Fruit fly (Drosophila melanogaster) whole organism, embryonic: ENCODE results near the gene RpS17.

Experiments
- Asciz ChIP-seq: fragments of 200-800 bp; sonication (Bioruptor generic); optimal IDR thresholded peaks from 2 replicates; lab custom pipeline; 2017; ENCODE audit warnings: missing biosample characterization, mild to moderate bottlenecking, missing genetic modification characterization, missing genetic modification reagents
- Atf-2 ChIP-seq: fragments of 200-800 bp; sonication (Bioruptor generic); optimal IDR thresholded peaks from 2 replicates; lab custom pipeline; 2016; ENCODE audit warnings: missing biosample characterization, missing genetic modification characterization
- CG10267 ChIP-seq: fragments of 200-800 bp; sonication (Bioruptor generic); optimal IDR thresholded peaks from 2 replicates; lab custom pipeline; 2018; ENCODE audit warnings: missing biosample characterization, mild to moderate bottlenecking, missing genetic modification characterization, moderate library complexity
- CG10959 ChIP-seq: fragments of 200-800 bp; sonication (Bioruptor generic); IDR thresholded peaks from 2 replicates; pipeline ENCODE4 v1.3.6; 2022; ENCODE audit warnings: missing biosample characterization, missing genetic modification characterization
- CG10979 ChIP-seq: fragments of 200-800 bp; sonication (Bioruptor generic); optimal IDR thresholded peaks from 2 replicates; lab custom pipeline; 2018; ENCODE audit warnings: missing biosample characterization, mild to moderate bottlenecking, missing genetic modification characterization, moderate library complexity
- CG12769 ChIP-seq: fragments of 200-800 bp; sonication (Bioruptor generic); optimal IDR thresholded peaks from 2 replicates; lab custom pipeline; 2019; ENCODE audit warnings: missing biosample characterization, mild to moderate bottlenecking, missing genetic modification characterization, moderate library complexity
- CG13424 ChIP-seq: fragments of 200-800 bp; sonication (Bioruptor generic); optimal IDR thresholded peaks from 2 replicates; lab custom pipeline; 2019; ENCODE audit warnings: missing biosample characterization, mild to moderate bottlenecking, missing genetic modification characterization, moderate library complexity
- CG13624 ChIP-seq: fragments of 200-800 bp; sonication (Bioruptor generic); optimal IDR thresholded peaks from 2 replicates; lab custom pipeline; 2016; ENCODE audit warnings: missing biosample characterization, missing genetic modification characterization
- CG14710 ChIP-seq: fragments of 200-800 bp; sonication (Bioruptor generic); optimal IDR thresholded peaks from 3 replicates; lab custom pipeline; 2019; ENCODE audit warnings: missing biosample characterization, mild to moderate bottlenecking, missing genetic modification characterization, moderate library complexity
- CG14965 ChIP-seq: fragments of 200-800 bp; sonication (Bioruptor generic); optimal IDR thresholded peaks from 2 replicates; lab custom pipeline; 2016; ENCODE audit warnings: missing biosample characterization, missing genetic modification characterization, borderline replicate concordance
- CG15479 ChIP-seq: fragments of 200-800 bp; sonication (Bioruptor generic); optimal IDR thresholded peaks from 3 replicates; lab custom pipeline; 2019; ENCODE audit warnings: missing biosample characterization, mild to moderate bottlenecking, missing genetic modification characterization, moderate library complexity
- CG17186 ChIP-seq: fragments of 200-800 bp; sonication (Bioruptor generic); optimal IDR thresholded peaks from 3 replicates; lab custom pipeline; 2017; ENCODE audit warnings: missing biosample characterization, missing genetic modification reagents, missing genetic modification characterization
- CG2875 ChIP-seq: fragments of 200-800 bp; sonication (Bioruptor generic); optimal IDR thresholded peaks from 2 replicates; lab custom pipeline; 2017; ENCODE audit warnings: missing biosample characterization, mild to moderate bottlenecking, missing genetic modification characterization, missing genetic modification reagents
- CG31365 ChIP-seq: fragments of 200-800 bp; sonication (Bioruptor generic); optimal IDR thresholded peaks from 2 replicates; lab custom pipeline; 2018; ENCODE audit warnings: missing biosample characterization, mild to moderate bottlenecking, missing genetic modification characterization
- CG3163 ChIP-seq: fragments of 200-800 bp; sonication (Bioruptor generic); optimal IDR thresholded peaks from 3 replicates; lab custom pipeline; 2016; ENCODE audit warnings: missing biosample characterization, missing genetic modification characterization
- CG6272 ChIP-seq: fragments of 200-800 bp; sonication (Bioruptor generic); IDR thresholded peaks from 2 replicates; pipeline ENCODE4 v1.3.6; 2022; ENCODE audit warnings: missing biosample characterization, missing genetic modification characterization
- CG7556 ChIP-seq: fragments of 200-800 bp; sonication (Bioruptor generic); optimal IDR thresholded peaks from 2 replicates; lab custom pipeline; 2017; ENCODE audit warnings: missing biosample characterization, mild to moderate bottlenecking, missing genetic modification characterization
- CG9609 ChIP-seq: fragments of 200-800 bp; sonication (Bioruptor generic); optimal IDR thresholded peaks from 3 replicates; lab custom pipeline; 2016; ENCODE audit warnings: missing biosample characterization, missing genetic modification characterization
- Dip3 ChIP-seq: fragments of 200-800 bp; sonication (Bioruptor generic); optimal IDR thresholded peaks from 3 replicates; lab custom pipeline; 2016; ENCODE audit warnings: missing biosample characterization, missing genetic modification characterization
- Dll ChIP-seq: fragments of 200-800 bp; sonication (Bioruptor generic); IDR thresholded peaks from 4 replicates; pipeline ENCODE4 v1.3.6; 2022; ENCODE audit warnings: missing biosample characterization, missing genetic modification characterization; ENCODE audit not compliant: partially characterized antibody
- Dref ChIP-seq: fragments of 200-800 bp; sonication (Bioruptor generic); IDR thresholded peaks from 2 replicates; pipeline ENCODE4 v1.3.6; 2022; ENCODE audit warnings: missing biosample characterization, missing genetic modification characterization
- Elba2 ChIP-seq: fragments of 200-800 bp; sonication (Bioruptor generic); optimal IDR thresholded peaks from 3 replicates; lab custom pipeline; 2016; ENCODE audit warnings: missing biosample characterization, missing genetic modification characterization
- H15 ChIP-seq: fragments of 200-800 bp; sonication (Bioruptor generic); IDR thresholded peaks from 3 replicates; pipeline ENCODE4 v1.3.6; 2022; ENCODE audit warnings: missing biosample characterization, missing genetic modification characterization
- HmgD ChIP-seq: fragments of 200-800 bp; sonication (Bioruptor generic); optimal IDR thresholded peaks from 3 replicates; lab custom pipeline; 2016; ENCODE audit warnings: missing biosample characterization, missing genetic modification characterization
- HmgZ ChIP-seq: fragments of 200-800 bp; sonication (Bioruptor generic); optimal IDR thresholded peaks from 2 replicates; lab custom pipeline; 2018; ENCODE audit warnings: missing biosample characterization, mild to moderate bottlenecking, missing genetic modification characterization
- Hr51 ChIP-seq, 2 experiments: fragments of 200-800 bp; sonication (Bioruptor generic); optimal IDR thresholded peaks; 2 replicates in 1 of 2; 3 replicates in 1 of 2; lab custom pipeline; 2016 to 2018; ENCODE audit warnings: missing biosample characterization in 2 of 2, missing genetic modification characterization in 2 of 2, mild to moderate bottlenecking in 1 of 2, moderate library complexity in 1 of 2
- Meics ChIP-seq: fragments of 200-800 bp; sonication (Bioruptor generic); optimal IDR thresholded peaks from 2 replicates; lab custom pipeline; 2017; ENCODE audit warnings: missing biosample characterization, mild to moderate bottlenecking, missing genetic modification characterization
- Mes4 ChIP-seq: fragments of 200-800 bp; sonication (Bioruptor generic); optimal IDR thresholded peaks from 2 replicates; lab custom pipeline; 2016; ENCODE audit warnings: missing biosample characterization, missing genetic modification characterization
- NC2β ChIP-seq: fragments of 200-800 bp; sonication (Bioruptor generic); optimal IDR thresholded peaks from 2 replicates; lab custom pipeline; 2016; ENCODE audit warnings: missing biosample characterization, missing genetic modification characterization
- Sin3A ChIP-seq: fragments of >200 bp; optimal IDR thresholded peaks from 2 replicates; lab custom pipeline; 2018
- bbx ChIP-seq: fragments of 200-800 bp; sonication (Bioruptor generic); IDR thresholded peaks from 2 replicates; pipeline ENCODE4 v1.3.6; 2022; ENCODE audit warnings: missing biosample characterization, missing genetic modification characterization; ENCODE audit not compliant: partially characterized antibody
- bcd ChIP-seq: fragments of 200-800 bp; sonication (Bioruptor generic); optimal IDR thresholded peaks from 2 replicates; lab custom pipeline; 2017; ENCODE audit warnings: missing biosample characterization, mild to moderate bottlenecking, missing genetic modification characterization
- chm ChIP-seq: fragments of 200-800 bp; sonication (Bioruptor generic); IDR thresholded peaks from 2 replicates; pipeline ENCODE4 v1.3.6; 2022; ENCODE audit warnings: missing biosample characterization, missing genetic modification characterization
- disco-r ChIP-seq: fragments of 200-800 bp; sonication (Bioruptor generic); optimal IDR thresholded peaks from 2 replicates; lab custom pipeline; 2016; ENCODE audit warnings: missing biosample characterization, missing genetic modification characterization
- gfzf ChIP-seq: fragments of 200-800 bp; sonication (Bioruptor generic); optimal IDR thresholded peaks from 2 replicates; lab custom pipeline; 2016; ENCODE audit warnings: missing biosample characterization, mild to moderate bottlenecking, missing genetic modification characterization, moderate library complexity
- her ChIP-seq: fragments of 200-800 bp; sonication (Bioruptor generic); optimal IDR thresholded peaks from 2 replicates; lab custom pipeline; 2016; ENCODE audit warnings: missing biosample characterization, missing genetic modification characterization
- ind ChIP-seq: fragments of 200-800 bp; sonication (Bioruptor generic); optimal IDR thresholded peaks from 3 replicates; lab custom pipeline; 2016; ENCODE audit warnings: missing biosample characterization, missing genetic modification characterization
- inv ChIP-seq: fragments of 200-800 bp; sonication (Bioruptor generic); IDR thresholded peaks from 2 replicates; pipeline ENCODE4 v1.3.6; 2022; ENCODE audit warnings: missing biosample characterization, missing genetic modification characterization; ENCODE audit not compliant: partially characterized antibody
- jing ChIP-seq: fragments of 200-800 bp; sonication (Bioruptor generic); optimal IDR thresholded peaks from 2 replicates; lab custom pipeline; 2018; ENCODE audit warnings: missing biosample characterization, mild to moderate bottlenecking, missing genetic modification characterization
- kay ChIP-seq: fragments of 200-800 bp; sonication (Bioruptor generic); optimal IDR thresholded peaks from 2 replicates; lab custom pipeline; 2016; ENCODE audit warnings: missing biosample characterization, missing genetic modification characterization
- lola ChIP-seq, 3 experiments: fragments of >200 bp in 2 of 3; fragments of 200-800 bp in 1 of 3; sonication (Bioruptor generic) in 1 of 3; optimal IDR thresholded peaks; 2 replicates each; lab custom pipeline; 2017 to 2019; ENCODE audit warnings: missing biosample characterization in 3 of 3, missing genetic modification characterization in 3 of 3, mild to moderate bottlenecking in 1 of 3, moderate library complexity in 1 of 3
- nerfin-2 ChIP-seq: fragments of 200-800 bp; sonication (Bioruptor generic); IDR thresholded peaks from 2 replicates; pipeline ENCODE4 v1.3.6; 2022; ENCODE audit warnings: missing biosample characterization, missing genetic modification characterization; ENCODE audit not compliant: partially characterized antibody
- pan ChIP-seq, 4 experiments: fragments of >200 bp in 3 of 4; fragments of 200-800 bp in 1 of 4; sonication (Bioruptor generic) in 1 of 4; optimal IDR thresholded peaks in 3 of 4; IDR thresholded peaks in 1 of 4; 2 replicates each; pipeline versions ENCODE4 v1.3.6 to Lab custom; 2017 to 2022; ENCODE audit warnings: missing biosample characterization in 2 of 4, missing genetic modification characterization in 2 of 4, mixed read lengths in 1 of 4
- ranshi ChIP-seq: fragments of 200-800 bp; sonication (Bioruptor generic); IDR thresholded peaks from 2 replicates; pipeline ENCODE4 v1.3.6; 2022; ENCODE audit warnings: missing biosample characterization, missing genetic modification characterization
- rib ChIP-seq: fragments of 200-800 bp; sonication (Bioruptor generic); IDR thresholded peaks from 2 replicates; pipeline ENCODE4 v1.3.6; 2022; ENCODE audit warnings: missing biosample characterization, missing genetic modification characterization
- sd ChIP-seq: fragments of 200-800 bp; sonication (Bioruptor generic); optimal IDR thresholded peaks from 3 replicates; lab custom pipeline; 2018; ENCODE audit warnings: missing biosample characterization, mild to moderate bottlenecking, missing genetic modification characterization, moderate library complexity
- sob ChIP-seq: fragments of 200-800 bp; sonication (Bioruptor generic); IDR thresholded peaks from 2 replicates; pipeline ENCODE4 v1.3.6; 2022; ENCODE audit warnings: missing biosample characterization, missing genetic modification characterization
- toy ChIP-seq: fragments of 200-800 bp; sonication (Bioruptor generic); IDR thresholded peaks from 2 replicates; pipeline ENCODE4 v1.3.6; 2022; ENCODE audit warnings: missing biosample characterization, missing genetic modification characterization
- twi ChIP-seq: fragments of 200-800 bp; optimal IDR thresholded peaks from 2 replicates; lab custom pipeline; 2019; ENCODE audit warnings: missing biosample characterization, mild to moderate bottlenecking, missing genetic modification characterization, moderate library complexity

RpS17 gene

DNA sequence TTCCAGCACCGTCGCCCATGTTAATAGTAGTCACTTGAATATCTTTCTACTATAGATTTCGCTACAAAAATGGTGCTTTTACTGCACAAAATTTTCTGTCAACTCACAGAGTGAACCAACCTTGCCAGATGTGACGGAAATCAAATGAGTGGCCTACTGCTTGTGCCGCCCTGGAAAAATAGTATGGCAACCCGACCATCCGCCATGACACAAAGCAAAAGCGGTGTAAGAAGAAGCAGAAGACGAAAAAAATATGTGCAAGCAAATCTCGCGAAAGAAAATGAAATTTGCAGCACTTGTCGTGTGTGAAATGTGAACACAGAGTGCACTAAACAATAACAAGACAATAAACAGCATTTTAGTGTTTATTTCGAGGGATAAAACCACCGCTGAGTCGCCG, 47.2 kb upstream of the RpS17 start, which contains the start of the genes Uch-L5 and Jarid2 (continued):
- TF ChIP-seq Dll (0 out of 4 replicates have a peak, but pooled peaks have one; percentile 24), CG13624 (peak; percentile 65), CG10267 (tag; lab: Kevin White, UChicago) (peak; percentile 71), bbx (0 out of 2 replicates have a peak, but pooled peaks have one; percentile 19), CG2875 (peak; percentile 2), lola (GFP tag; optimal IDR thresholded peaks at IDR 0.05; lab: Kevin White, UChicago) (no peak), H15 (GFP tag; lab: Robert Waterston, UW) (0 out of 3 replicates have a peak, but pooled peaks have one; percentile 40), CG31365 (peak; percentile 11), pan (optimal IDR thresholded peaks at IDR 0.05; lab: Kevin White, UChicago) (no peak), pan (GFP tag; optimal IDR thresholded peaks at IDR 0.05 in 1 of 2, IDR thresholded peaks at IDR 0.05 in 1 of 2) (no peak), Elba2 (GFP tag; lab: Kevin White, UChicago) (peak; percentile 11), sd (no peak), CG9609 (peak; percentile 25), chm (GFP tag; lab: Robert Waterston, UW) (0 out of 2 replicates have a peak, but pooled peaks have one; percentile 41), HmgZ (tag; lab: Kevin White, UChicago) (peak; percentile 63), her (peak; percentile 79), Atf-2 (GFP tag; lab: Kevin White, UChicago) (peak; percentile 9), Dref (GFP tag; lab: Robert Waterston, UW) (peak; percentile 48), CG7556 (GFP tag; lab: Kevin White, UChicago) (no peak), kay (GFP tag; lab: Kevin White, UChicago) (peak; percentile 51), toy (GFP tag; lab: Robert Waterston, UW) (no peak), twi (tag; lab: Kevin White, UChicago) (peak; percentile 25), nerfin-2 (GFP tag; lab: Robert Waterston, UW) (no peak), CG6272 (GFP tag; lab: Robert Waterston, UW) (no peak), ranshi (GFP tag; lab: Robert Waterston, UW) (peak; percentile 37; the same call in 1 of the 2 replicates), NC2β (GFP tag; lab: Kevin White, UChicago) (peak; percentile 77), CG14965 (GFP tag; lab: Kevin White, UChicago) (no peak), Hr51 (GFP tag; optimal IDR thresholded peaks at IDR 0.05; lab: Kevin White, UChicago) (peak in 1 of 2 experiments; percentile 30), Mes4 (GFP tag; lab: Kevin White, UChicago) (peak; percentile 14), CG17186 (peak; percentile 75), CG10959 (GFP tag; lab: Robert Waterston, UW) (no peak), CG12769 (tag; lab: Kevin White, UChicago) (no peak), gfzf (GFP tag; lab: Kevin White, UChicago) (peak; percentile 42), ind (GFP tag; lab: Kevin White, UChicago) (peak; percentile 63), inv (GFP tag; lab: Robert Waterston, UW) (peak; percentile 41; the same call in 1 of the 2 replicates), Dip3 (GFP tag; lab: Kevin White, UChicago) (peak; percentile 29), HmgD (GFP tag; lab: Kevin White, UChicago) (peak; percentile 80), Sin3A (peak; percentile 79), CG14710 (peak; percentile 68), Meics (GFP tag; lab: Kevin White, UChicago) (peak; percentile 57), CG3163 (GFP tag; lab: Kevin White, UChicago) (peak; percentile 40), CG15479 (GFP tag; lab: Kevin White, UChicago) (peak; percentile 20), CG13424 (tag; lab: Kevin White, UChicago) (peak; percentile 36), rib (peak; percentile 81), sob (GFP tag; lab: Robert Waterston, UW) (peak; percentile 55), bcd (GFP tag; lab: Kevin White, UChicago) (peak; percentile 52), Asciz (GFP tag; lab: Kevin White, UChicago) (no peak), disco-r (peak; percentile 62), CG10979 (tag; lab: Kevin White, UChicago) (peak; percentile 48), jing (GFP tag; lab: Kevin White, UChicago) (no peak)
